Worm (Caenorhabditis elegans) whole organism, L4/young adult: ENCODE data around the gene nasp-1.

Experiments
- W03F9.2 ChIP-seq: fragments of 150-350 bp; optimal IDR thresholded peaks from 2 replicates; lab custom pipeline; 2014; ENCODE audit warnings: missing biosample characterization, missing genetic modification characterization
- him-1 ChIP-seq: sonication (generic microtip); optimal IDR thresholded peaks from 2 replicates; lab custom pipeline; 2016; ENCODE audit warnings: missing genotype, missing genetic modification reagents, missing genetic modification characterization, missing compliant biosample characterization

- TF ChIP-seq him-1 (tag; lab: Kevin White, UChicago) (no peak), W03F9.2 (tag; lab: Kevin White, UChicago) (no peak)
Measured at ce11 chrII:11072565-11072964, 33.8 kb upstream of the nasp-1 start.
